Worm (Caenorhabditis elegans) whole organism, early embryonic: ENCODE data around the gene F59E12.1.

ENCODE experiments used
- B0310.2 ChIP-seq: sonication (generic microtip); optimal IDR thresholded peaks from 2 replicates; lab custom pipeline; 2016; ENCODE audit warnings: mild to moderate bottlenecking, missing genetic modification characterization, missing compliant biosample characterization
- F13C5.2 ChIP-seq: sonication (generic microtip); optimal IDR thresholded peaks from 2 replicates; lab custom pipeline; 2017; ENCODE audit warnings: mild to moderate bottlenecking, missing genetic modification characterization, inconsistent platforms, missing compliant biosample characterization
- aly-1 ChIP-seq: sonication (generic microtip); optimal IDR thresholded peaks from 2 replicates; lab custom pipeline; 2016; ENCODE audit warnings: missing genetic modification characterization, missing compliant biosample characterization
- ama-1 ChIP-seq: fragments of 150-350 bp; optimal IDR thresholded peaks from 2 replicates; lab custom pipeline; 2014
- ceh-13 ChIP-seq: fragments of 200-800 bp; sonication (Bioruptor generic); optimal IDR thresholded peaks from 2 replicates; lab custom pipeline; 2018; ENCODE audit warnings: mild to moderate bottlenecking, missing genetic modification characterization, missing compliant biosample characterization
- ceh-36 ChIP-seq: sonication (generic microtip); optimal IDR thresholded peaks from 2 replicates; lab custom pipeline; 2016; ENCODE audit warnings: missing genetic modification characterization, inconsistent platforms, missing compliant biosample characterization
- ets-7 ChIP-seq: sonication (generic microtip); optimal IDR thresholded peaks from 2 replicates; lab custom pipeline; 2016; ENCODE audit warnings: missing genotype, missing genetic modification characterization, missing compliant biosample characterization
- flt-1 ChIP-seq: fragments of 200-800 bp; sonication (Bioruptor generic); IDR thresholded peaks from 2 replicates; pipeline ENCODE4 v1.3.6; 2022; ENCODE audit warnings: missing genetic modification characterization, missing compliant biosample characterization
- hmbx-1 ChIP-seq: sonication (generic microtip); optimal IDR thresholded peaks from 2 replicates; lab custom pipeline; 2016; ENCODE audit warnings: mild to moderate bottlenecking, missing genetic modification characterization, missing compliant biosample characterization
- hmg-4 ChIP-seq: fragments of 200-800 bp; sonication (Bioruptor generic); optimal IDR thresholded peaks from 2 replicates; lab custom pipeline; 2018; ENCODE audit warnings: mild to moderate bottlenecking, missing genetic modification characterization, missing compliant biosample characterization
- hnd-1 ChIP-seq: sonication (generic microtip); optimal IDR thresholded peaks from 2 replicates; lab custom pipeline; 2016; ENCODE audit warnings: missing genetic modification characterization, missing compliant biosample characterization
- pes-1 ChIP-seq: fragments of 200-800 bp; sonication (Bioruptor generic); IDR thresholded peaks from 2 replicates; pipeline ENCODE4 v1.3.6; 2022; ENCODE audit warnings: missing genetic modification reagents, missing genetic modification characterization, missing compliant biosample characterization
- scrt-1 ChIP-seq: fragments of 200-800 bp; sonication (Bioruptor generic); IDR thresholded peaks from 2 replicates; pipeline ENCODE4 v1.3.6; 2022; ENCODE audit warnings: missing genetic modification characterization, missing compliant biosample characterization
- sea-1 ChIP-seq: fragments of 200-800 bp; sonication (Bioruptor generic); conservative IDR thresholded peaks from 2 replicates; pipeline ENCODE4 v1.3.6; 2022; ENCODE audit warnings: missing genetic modification characterization, missing compliant biosample characterization
- tbx-11 ChIP-seq: fragments of 200-800 bp; sonication (Bioruptor generic); IDR thresholded peaks from 2 replicates; pipeline ENCODE4 v1.3.6; 2022; ENCODE audit warnings: missing genetic modification characterization, missing compliant biosample characterization
- tbx-37 ChIP-seq: fragments of 200-800 bp; sonication (Bioruptor generic); conservative IDR thresholded peaks from 2 replicates; pipeline ENCODE4 v1.3.6; 2022; ENCODE audit warnings: missing genetic modification reagents, missing genetic modification characterization, missing compliant biosample characterization
- tra-4 ChIP-seq: sonication (generic microtip); optimal IDR thresholded peaks from 2 replicates; lab custom pipeline; 2017; ENCODE audit warnings: missing genetic modification characterization, missing compliant biosample characterization

F59E12.1 gene

ce11 chrII:5638059-5638458 is 16.3 kb upstream of the F59E12.1 start, which contains the start of gene F59E12.3:
Gene F59E12.3, plus strand, starts transcription at chrII:5638359.
- TF ChIP-seq hmg-4 (GFP tag; lab: Kevin White, UChicago) (no peak), ceh-13 (no peak), tra-4 (no peak), hnd-1 (no peak), ets-7 (tag; lab: Kevin White, UChicago) (no peak), hmbx-1 (tag; lab: Kevin White, UChicago) (no peak)

- no peak for TF ChIP-seq ceh-13
- TF ChIP-seq tra-4 = no peak
- no peak for TF ChIP-seq hmg-4 (GFP tag; lab: Kevin White, UChicago)
- no peak for TF ChIP-seq F13C5.2 (tag; lab: Kevin White, UChicago)
- no peak for TF ChIP-seq pes-1 (GFP tag; lab: Robert Waterston, UW)
- no peak for TF ChIP-seq ama-1 (lab: Kevin White, UChicago)
- TF ChIP-seq ceh-36 (tag; lab: Kevin White, UChicago) = no peak
- TF ChIP-seq tbx-37 (GFP tag; lab: Robert Waterston, UW) = no peak
- TF ChIP-seq sea-1 (GFP tag; lab: Robert Waterston, UW) = no peak
Measured at ce11 chrII:5640362-5641079, 13.8 kb upstream of the F59E12.1 start.

- TF ChIP-seq tbx-11 (no peak), ceh-36 (tag; lab: Kevin White, UChicago) (no peak), ama-1 (lab: Kevin White, UChicago) (no peak)
Measured at ce11 chrII:5642110-5642509, 12.2 kb upstream of the F59E12.1 start.

- TF ChIP-seq tra-4 (no peak), scrt-1 (GFP tag; lab: Robert Waterston, UW) (no peak), flt-1 (no peak), hmbx-1 (tag; lab: Kevin White, UChicago) (no peak), hnd-1 (no peak), ceh-36 (tag; lab: Kevin White, UChicago) (no peak), sea-1 (GFP tag; lab: Robert Waterston, UW) (no peak), tbx-37 (GFP tag; lab: Robert Waterston, UW) (no peak), ets-7 (tag; lab: Kevin White, UChicago) (no peak), tbx-11 (no peak), ama-1 (lab: Kevin White, UChicago) (no peak), ceh-13 (no peak), pes-1 (GFP tag; lab: Robert Waterston, UW) (no peak), F13C5.2 (tag; lab: Kevin White, UChicago) (no peak), hmg-4 (GFP tag; lab: Kevin White, UChicago) (no peak), B0310.2 (tag; lab: Kevin White, UChicago) (no peak), aly-1 (tag; lab: Kevin White, UChicago) (no peak)
Measured at ce11 chrII:5646942-5647341, 7.4 kb upstream of the F59E12.1 start, which contains the start of gene F59E12.9. Gene F59E12.9, minus strand, starts transcription at chrII:5647042.

- no peak for TF ChIP-seq ceh-36 (tag; lab: Kevin White, UChicago)
- no peak for TF ChIP-seq B0310.2 (tag; lab: Kevin White, UChicago)
- no peak for TF ChIP-seq ceh-13
- TF ChIP-seq scrt-1 (GFP tag; lab: Robert Waterston, UW) = no peak
- TF ChIP-seq tra-4 = no peak
- no peak for TF ChIP-seq hmg-4 (GFP tag; lab: Kevin White, UChicago)
- TF ChIP-seq sea-1 (GFP tag; lab: Robert Waterston, UW) = no peak
- TF ChIP-seq aly-1 (tag; lab: Kevin White, UChicago) = no peak
- TF ChIP-seq tbx-37 (GFP tag; lab: Robert Waterston, UW) = no peak
- TF ChIP-seq F13C5.2 (tag; lab: Kevin White, UChicago) = no peak
- TF ChIP-seq ets-7 (tag; lab: Kevin White, UChicago) = no peak
- no peak for TF ChIP-seq flt-1
- TF ChIP-seq ama-1 (lab: Kevin White, UChicago) = no peak
- no peak for TF ChIP-seq hmbx-1 (tag; lab: Kevin White, UChicago)
Measured at ce11 chrII:5648272-5648671, 6.0 kb upstream of the F59E12.1 start, which contains the start of gene ddl-1. Gene ddl-1, minus strand, starts transcription at chrII:5648372.

ce11 chrII:5649236-5650004 is 4.9 kb upstream of the F59E12.1 start, which contains the start of the genes sam-4, F59E12.17 and zyg-1:
Gene sam-4, minus strand, starts transcription at chrII:5649286.
Gene F59E12.17, minus strand, starts transcription at chrII:5649470.
Gene zyg-1, plus strand, starts transcription at chrII:5649748.
- no peak for TF ChIP-seq hmg-4 (GFP tag; lab: Kevin White, UChicago)
- no peak for TF ChIP-seq scrt-1 (GFP tag; lab: Robert Waterston, UW)
- peak; percentile 16 for TF ChIP-seq F13C5.2 (tag; lab: Kevin White, UChicago)
- no peak for TF ChIP-seq ceh-36 (tag; lab: Kevin White, UChicago)
- no peak for TF ChIP-seq hnd-1
- no peak for TF ChIP-seq flt-1
- no peak for TF ChIP-seq B0310.2 (tag; lab: Kevin White, UChicago)
- no peak for TF ChIP-seq ama-1 (lab: Kevin White, UChicago)
- no peak for TF ChIP-seq hmbx-1 (tag; lab: Kevin White, UChicago)
- no peak for TF ChIP-seq sea-1 (GFP tag; lab: Robert Waterston, UW)
- TF ChIP-seq aly-1 (tag; lab: Kevin White, UChicago) = no peak
- no peak for TF ChIP-seq ets-7 (tag; lab: Kevin White, UChicago)
- TF ChIP-seq tbx-11 = no peak
- TF ChIP-seq pes-1 (GFP tag; lab: Robert Waterston, UW) = peak; percentile 59; the same call in 1 of the 2 replicates
- peak; percentile 59 for TF ChIP-seq tbx-37 (GFP tag; lab: Robert Waterston, UW)
- TF ChIP-seq tra-4 = no peak
- TF ChIP-seq ceh-13 = no peak

ce11 chrII:5651426-5651825 is 2.9 kb upstream of the F59E12.1 start:
- TF ChIP-seq pes-1 (GFP tag; lab: Robert Waterston, UW) (no peak), aly-1 (tag; lab: Kevin White, UChicago) (peak; percentile 16)
